Fruit fly (Drosophila melanogaster): Measurements from ENCODE around the gene m.

m gene

dm6 chrX:11788187-11788870 is 34.3 kb downstream of the m start (continued):
- TF ChIP-seq CG1233 (GFP tag; optimal IDR thresholded peaks at IDR 0.05) (peak; percentile 62), inv (GFP tag; IDR thresholded peaks at IDR 0.05; ENCODE audit: partially characterized antibody) (no peak), YL-1 (GFP tag; optimal IDR thresholded peaks at IDR 0.05) (no peak), zfh2 (GFP tag; optimal IDR thresholded peaks at IDR 0.05) (peak; percentile 17), CG4730 (GFP tag; IDR thresholded peaks at IDR 0.05) (peak; percentile 50; the same call in 1 of the 2 replicates), chm (GFP tag; IDR thresholded peaks at IDR 0.05) (peak; percentile 72), CG32772 (GFP tag; IDR thresholded peaks at IDR 0.05) (peak; percentile 66), dysf (GFP tag; IDR thresholded peaks at IDR 0.05) (peak; percentile 82), H15 (GFP tag; IDR thresholded peaks at IDR 0.05) (peak; percentile 63; the same call in 1 of the 3 replicates), CG15269 (tag; optimal IDR thresholded peaks at IDR 0.05) (peak; percentile 81), CG30431 (GFP tag; optimal IDR thresholded peaks at IDR 0.05) (peak; percentile 35), bsh (GFP tag; optimal IDR thresholded peaks at IDR 0.05) (peak; percentile 72), Dad (GFP tag; optimal IDR thresholded peaks at IDR 0.05) (peak; percentile 42), Vsx1 (GFP tag; optimal IDR thresholded peaks at IDR 0.05) (peak; percentile 28), bigmax (GFP tag; optimal IDR thresholded peaks at IDR 0.05) (no peak), CG17361 (GFP tag; IDR thresholded peaks at IDR 0.05) (peak; percentile 70), ac (GFP tag; optimal IDR thresholded peaks at IDR 0.05) (no peak), tgo (GFP tag; IDR thresholded peaks at IDR 0.05) (peak; percentile 79), CG31365 (tag; optimal IDR thresholded peaks at IDR 0.05) (no peak), seq (GFP tag; IDR thresholded peaks at IDR 0.05) (peak; percentile 63; the same call in 1 of the 2 replicates), h (optimal IDR thresholded peaks at IDR 0.05) (no peak), Ravus (GFP tag; IDR thresholded peaks at IDR 0.05) (no peak), oc (tag; optimal IDR thresholded peaks at IDR 0.05) (peak; percentile 68), CTCF (GFP tag; optimal IDR thresholded peaks at IDR 0.05) (peak; percentile 9), CG1603 (tag; optimal IDR thresholded peaks at IDR 0.05) (peak; percentile 70), Optix (GFP tag; IDR thresholded peaks at IDR 0.05) (peak; percentile 65; the same call in 1 of the 3 replicates), exex (tag; optimal IDR thresholded peaks at IDR 0.05) (no peak), CG17612 (GFP tag; IDR thresholded peaks at IDR 0.05) (no peak), bowl (GFP tag; IDR thresholded peaks at IDR 0.05) (peak; percentile 62; the same call in 1 of the 2 replicates), pho (GFP tag; optimal IDR thresholded peaks at IDR 0.05) (peak; percentile 33), ara (GFP tag; IDR thresholded peaks at IDR 0.05) (peak; percentile 74), cas (GFP tag; IDR thresholded peaks at IDR 0.05) (no peak), CG2712 (tag; optimal IDR thresholded peaks at IDR 0.05) (peak; percentile 76), E2f1 (GFP tag; IDR thresholded peaks at IDR 0.05) (peak; percentile 79), Aef1 (GFP tag; IDR thresholded peaks at IDR 0.05) (peak; percentile 77), Fer2 (tag; optimal IDR thresholded peaks at IDR 0.05) (peak; percentile 3), kni (GFP tag; optimal IDR thresholded peaks at IDR 0.05) (no peak), CG7556 (GFP tag; optimal IDR thresholded peaks at IDR 0.05) (peak; percentile 68), CG8281 (tag; optimal IDR thresholded peaks at IDR 0.05) (peak; percentile 20), CG17829 (tag; optimal IDR thresholded peaks at IDR 0.05) (peak; percentile 63), CG6175 (GFP tag; IDR thresholded peaks at IDR 0.05) (peak; percentile 38; the same call in 1 of the 3 replicates), pita (GFP tag; optimal IDR thresholded peaks at IDR 0.05) (no peak), dm (GFP tag; optimal IDR thresholded peaks at IDR 0.05) (no peak), NfI (GFP tag; optimal IDR thresholded peaks at IDR 0.05) (peak; percentile 56), corto (GFP tag; optimal IDR thresholded peaks at IDR 0.05) (peak; percentile 18), ash1 (GFP tag; optimal IDR thresholded peaks at IDR 0.05) (no peak), crp (GFP tag; optimal IDR thresholded peaks at IDR 0.05) (peak in 1 of 2 experiments; percentile 17), sob (GFP tag; IDR thresholded peaks at IDR 0.05) (peak; percentile 75), CG11456 (GFP tag; IDR thresholded peaks at IDR 0.05) (peak; percentile 73; the same call in 2 of the 3 replicates), CG13775 (GFP tag; optimal IDR thresholded peaks at IDR 0.05) (peak; percentile 52), Ssrp (tag; optimal IDR thresholded peaks at IDR 0.05) (peak; percentile 71)
